Fruit fly (Drosophila melanogaster): ENCODE data around the gene CG6961.

DNA sequence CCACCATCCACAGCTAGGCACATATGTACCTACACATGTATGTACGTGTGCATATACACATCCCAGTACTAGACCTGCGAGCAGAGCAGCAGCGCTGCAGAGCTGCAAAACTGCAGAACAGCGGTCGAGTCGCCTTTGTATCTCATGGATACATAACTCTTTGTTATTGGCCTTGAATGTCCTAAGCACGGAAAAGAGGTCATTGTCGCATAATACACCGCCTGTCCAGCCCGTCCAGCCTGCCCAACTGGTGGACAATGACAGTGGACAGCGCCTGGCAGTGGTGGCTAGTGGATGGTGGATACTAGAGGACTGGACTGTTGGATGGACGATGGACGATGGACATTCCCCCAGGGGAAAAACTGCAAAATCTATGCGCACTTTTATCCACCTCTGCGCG, 13.3 kb upstream of the CG6961 start:
- TF ChIP-seq CG8478 (optimal IDR thresholded peaks at IDR 0.05) (no peak), CTCF (optimal IDR thresholded peaks at IDR 0.05) (no peak)

Measured in S2 (cell line).